Worm (Caenorhabditis elegans) whole organism, L1 larva: ENCODE results near the gene rab-39.

Source experiments
- C34B4.2 ChIP-seq: sonication (generic microtip); optimal IDR thresholded peaks from 2 replicates; lab custom pipeline; 2017; ENCODE audit warnings: mild to moderate bottlenecking, missing genetic modification characterization, missing compliant biosample characterization
- Y116A8C.19 ChIP-seq: sonication (generic microtip); optimal IDR thresholded peaks from 2 replicates; lab custom pipeline; 2016; ENCODE audit warnings: missing compliant biosample characterization, missing genetic modification characterization, borderline replicate concordance
- aha-1 ChIP-seq: fragments of 150-350 bp; optimal IDR thresholded peaks from 2 replicates; lab custom pipeline; 2014; ENCODE audit warnings: missing biosample characterization, missing genetic modification characterization
- blmp-1 ChIP-seq: fragments of 150-350 bp; optimal IDR thresholded peaks from 2 replicates; lab custom pipeline; 2014; ENCODE audit warnings: missing biosample characterization, missing genetic modification characterization
- ceh-8 ChIP-seq: fragments of 200-800 bp; sonication (Bioruptor generic); optimal IDR thresholded peaks from 2 replicates; lab custom pipeline; 2018; ENCODE audit warnings: mild to moderate bottlenecking, missing genetic modification characterization, moderate library complexity, missing compliant biosample characterization
- ceh-88 ChIP-seq: fragments of 200-800 bp; sonication (Bioruptor generic); IDR thresholded peaks from 2 replicates; pipeline ENCODE4 v1.3.6; 2022; ENCODE audit warnings: missing genetic modification characterization, missing compliant biosample characterization
- ceh-90 ChIP-seq: sonication (generic microtip); optimal IDR thresholded peaks from 2 replicates; lab custom pipeline; 2016; ENCODE audit warnings: missing genetic modification characterization, missing compliant biosample characterization
- dpl-1 ChIP-seq, 3 experiments: fragments of 150-350 bp in 2 of 3; sonication (generic microtip) in 1 of 3; optimal IDR thresholded peaks; 2 replicates each; lab custom pipeline; 2014 to 2017; ENCODE audit warnings: missing biosample characterization in 3 of 3, missing genetic modification characterization in 3 of 3, missing genetic modification reagents in 3 of 3
- efl-1 ChIP-seq, 4 experiments: fragments of 150-350 bp; optimal IDR thresholded peaks in 3 of 4; peaks in 1 of 4; 1 replicate in 1 of 4; 2 replicates in 3 of 4; lab custom pipeline; 2014; ENCODE audit warnings: missing biosample characterization in 2 of 4, missing genetic modification characterization in 2 of 4, missing genetic modification reagents in 2 of 4
- fkh-4 ChIP-seq: sonication (generic microtip); optimal IDR thresholded peaks from 2 replicates; lab custom pipeline; 2016; ENCODE audit warnings: missing compliant biosample characterization, missing genetic modification characterization, borderline replicate concordance
- hlh-4 ChIP-seq: sonication (generic microtip); optimal IDR thresholded peaks from 2 replicates; lab custom pipeline; 2016; ENCODE audit warnings: mild to moderate bottlenecking, missing genetic modification characterization, missing compliant biosample characterization
- isw-1 ChIP-seq: fragments of 200-800 bp; sonication (Bioruptor generic); IDR thresholded peaks from 2 replicates; pipeline ENCODE4 v1.3.6; 2022; ENCODE audit warnings: missing genetic modification characterization, missing compliant biosample characterization
- jun-1 ChIP-seq: fragments of 150-350 bp; optimal IDR thresholded peaks from 2 replicates; lab custom pipeline; 2014; ENCODE audit warnings: missing biosample characterization, missing genetic modification reagents, missing genetic modification characterization
- lin-13 ChIP-seq: fragments of 150-350 bp; optimal IDR thresholded peaks from 2 replicates; lab custom pipeline; 2014; ENCODE audit warnings: missing biosample characterization, missing genetic modification reagents, missing genetic modification characterization
- lin-14 ChIP-seq: fragments of 200-800 bp; sonication (Bioruptor generic); optimal IDR thresholded peaks from 2 replicates; lab custom pipeline; 2018; ENCODE audit warnings: mild to moderate bottlenecking, missing genetic modification characterization, moderate library complexity, missing compliant biosample characterization
- lin-35 ChIP-seq, 2 experiments: fragments of 150-350 bp; optimal IDR thresholded peaks; 2 replicates each; lab custom pipeline; 2014; ENCODE audit warnings: missing biosample characterization in 2 of 2, missing genetic modification characterization in 2 of 2, missing genetic modification reagents in 2 of 2
- lin-39 ChIP-seq: fragments of 150-350 bp; optimal IDR thresholded peaks from 2 replicates; lab custom pipeline; 2014; ENCODE audit warnings: missing biosample characterization, missing genetic modification reagents, missing genetic modification characterization
- lsy-2 ChIP-seq, 2 experiments: fragments of 150-350 bp; optimal IDR thresholded peaks; 2 replicates each; lab custom pipeline; 2014; ENCODE audit warnings: missing biosample characterization in 2 of 2, missing genetic modification characterization in 2 of 2
- mep-1 ChIP-seq: fragments of 150-350 bp; optimal IDR thresholded peaks from 2 replicates; lab custom pipeline; 2014; ENCODE audit warnings: missing biosample characterization, missing genetic modification characterization
- nhr-20 ChIP-seq: sonication (generic microtip); optimal IDR thresholded peaks from 2 replicates; lab custom pipeline; 2016; ENCODE audit warnings: mild to moderate bottlenecking, missing genetic modification characterization, missing compliant biosample characterization
- nhr-71 ChIP-seq: sonication (generic microtip); optimal IDR thresholded peaks from 2 replicates; lab custom pipeline; 2016; ENCODE audit warnings: mild to moderate bottlenecking, missing genetic modification characterization, moderate library complexity, missing compliant biosample characterization
- nhr-76 ChIP-seq: sonication (generic microtip); optimal IDR thresholded peaks from 2 replicates; lab custom pipeline; 2017; ENCODE audit warnings: missing biosample characterization, missing genetic modification characterization
- nhr-77 ChIP-seq: fragments of 150-350 bp; optimal IDR thresholded peaks from 2 replicates; lab custom pipeline; 2014; ENCODE audit warnings: missing biosample characterization, missing genetic modification characterization
- nhr-85 ChIP-seq: sonication (generic microtip); peaks from one replicate; lab custom pipeline; 2016; ENCODE audit warnings: missing genetic modification characterization, inconsistent platforms, missing compliant biosample characterization
- pax-3 ChIP-seq: fragments of 200-800 bp; sonication (Bioruptor generic); optimal IDR thresholded peaks from 2 replicates; lab custom pipeline; 2018; ENCODE audit warnings: mild to moderate bottlenecking, missing genetic modification characterization, moderate library complexity, missing compliant biosample characterization
- pqm-1 ChIP-seq: sonication (generic microtip); optimal IDR thresholded peaks from 3 replicates; lab custom pipeline; 2017; ENCODE audit warnings: missing biosample characterization, missing genetic modification characterization
- rnt-1 ChIP-seq: sonication (generic microtip); optimal IDR thresholded peaks from 2 replicates; lab custom pipeline; 2016; ENCODE audit warnings: mild to moderate bottlenecking, missing genetic modification characterization, moderate library complexity, missing compliant biosample characterization
- snu-23 ChIP-seq: sonication (generic microtip); optimal IDR thresholded peaks from 2 replicates; lab custom pipeline; 2016; ENCODE audit warnings: missing genetic modification characterization, missing compliant biosample characterization
- swsn-7 ChIP-seq: sonication (generic microtip); optimal IDR thresholded peaks from 2 replicates; lab custom pipeline; 2016; ENCODE audit warnings: missing genetic modification characterization, missing compliant biosample characterization
- zip-4 ChIP-seq: fragments of 200-800 bp; sonication (Bioruptor generic); optimal IDR thresholded peaks from 2 replicates; lab custom pipeline; 2018; ENCODE audit warnings: mild to moderate bottlenecking, missing genetic modification characterization, moderate library complexity, missing compliant biosample characterization

The rab-39 gene

ce11 chrII:9319058-9319915 is 3.4 kb downstream of the rab-39 start, which contains the start of the genes csa-1 and wdfy-2:
TSS of gene csa-1 (minus strand) at chrII:9319726.
TSS of gene wdfy-2 (plus strand) at chrII:9319865.
- no peak for TF ChIP-seq lin-13 (GFP tag; lab: Kevin White, UChicago)
- TF ChIP-seq lin-14 (GFP tag; lab: Kevin White, UChicago) = peak; percentile 5
- peak in 1 of 2 experiments; percentile 67 for TF ChIP-seq efl-1 (optimal IDR thresholded peaks at IDR 0.05; lab: Kevin White, UChicago)
- TF ChIP-seq efl-1 (GFP tag; optimal IDR thresholded peaks at IDR 0.05 in 1 of 2; lab: Kevin White, UChicago) = peak; percentile 72 to 97
- TF ChIP-seq lsy-2 (tag; optimal IDR thresholded peaks at IDR 0.05; lab: Kevin White, UChicago) = peak in 1 of 2 experiments; percentile 7
- no peak for TF ChIP-seq fkh-4 (tag; lab: Kevin White, UChicago)
- TF ChIP-seq lin-35 (GFP tag; optimal IDR thresholded peaks at IDR 0.05; lab: Kevin White, UChicago) = peak; percentile 32 to 79
- TF ChIP-seq mep-1 = peak; percentile 38
- peak; percentile 74 for TF ChIP-seq nhr-85 (tag; lab: Kevin White, UChicago)
- TF ChIP-seq dpl-1 (GFP tag; optimal IDR thresholded peaks at IDR 0.05; lab: Kevin White, UChicago) = peak; percentile 12 to 75 (median 63)
- peak; percentile 15 for TF ChIP-seq rnt-1 (tag; lab: Kevin White, UChicago)
- no peak for TF ChIP-seq ceh-90
- TF ChIP-seq, all 84 proteins: peak for 8

DNA sequence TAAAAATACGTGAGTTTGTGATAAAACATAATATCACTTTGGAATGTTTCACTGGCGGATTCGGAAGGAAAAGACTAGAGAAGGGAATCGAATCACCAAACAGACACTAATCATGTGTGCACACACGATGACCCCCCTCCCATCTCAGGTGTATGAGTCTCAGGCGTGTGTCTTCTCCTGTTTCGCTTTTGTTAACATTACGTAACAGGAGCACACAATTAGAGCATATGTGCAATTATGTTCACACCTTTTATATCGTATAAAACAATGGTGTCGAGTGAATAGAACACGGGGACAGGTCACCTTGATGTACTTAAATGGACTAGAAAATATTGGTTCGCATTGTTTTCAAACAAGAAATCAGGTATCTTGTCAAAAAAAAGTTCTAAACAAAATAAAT is 5.9 kb downstream of the rab-39 start:
- TF ChIP-seq C34B4.2 (tag; lab: Kevin White, UChicago) (no peak), nhr-71 (no peak), nhr-76 (no peak), nhr-77 (tag; lab: Kevin White, UChicago) (no peak), isw-1 (no peak), Y116A8C.19 (tag; lab: Kevin White, UChicago) (no peak), ceh-88 (GFP tag; lab: Robert Waterston, UW) (no peak), pax-3 (tag; lab: Kevin White, UChicago) (no peak), blmp-1 (tag; lab: Kevin White, UChicago) (no peak), lin-13 (GFP tag; lab: Kevin White, UChicago) (no peak), lin-35 (GFP tag; optimal IDR thresholded peaks at IDR 0.05; lab: Kevin White, UChicago) (no peak), fkh-4 (tag; lab: Kevin White, UChicago) (no peak), hlh-4 (tag; lab: Kevin White, UChicago) (no peak), swsn-7 (tag; lab: Kevin White, UChicago) (no peak), ceh-90 (no peak)

DNA sequence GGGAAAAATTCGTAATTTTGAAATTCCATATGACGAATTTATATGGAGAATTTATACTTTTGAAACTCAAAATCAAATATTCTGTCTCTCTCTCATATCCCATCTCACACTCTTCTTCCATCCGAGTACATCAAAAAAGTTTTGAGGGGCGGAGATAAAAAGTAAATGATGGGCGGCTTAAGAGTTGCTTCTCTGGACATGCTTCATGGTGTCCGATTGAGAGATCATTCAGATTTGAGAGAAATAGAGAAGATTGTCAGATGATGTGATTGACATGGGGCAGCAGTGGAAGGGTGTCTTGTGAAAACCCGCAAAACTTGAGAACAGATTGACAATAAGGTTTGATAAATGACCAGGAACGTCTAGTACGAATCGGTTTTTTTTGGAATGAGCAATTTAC is 7.0 kb downstream of the rab-39 start:
- TF ChIP-seq lsy-2 (tag; optimal IDR thresholded peaks at IDR 0.05; lab: Kevin White, UChicago) = peak in 1 of 2 experiments; percentile 26
- peak; percentile 77 for TF ChIP-seq lin-14 (GFP tag; lab: Kevin White, UChicago)
- no peak for TF ChIP-seq nhr-20 (tag; lab: Kevin White, UChicago)
- TF ChIP-seq efl-1 (optimal IDR thresholded peaks at IDR 0.05; lab: Kevin White, UChicago) = no peak
- peak in 1 of 2 experiments; percentile 92 for TF ChIP-seq efl-1 (GFP tag; optimal IDR thresholded peaks at IDR 0.05 in 1 of 2; lab: Kevin White, UChicago)
- peak; percentile 28 for TF ChIP-seq nhr-71
- TF ChIP-seq ceh-88 (GFP tag; lab: Robert Waterston, UW) = no peak
- TF ChIP-seq rnt-1 (tag; lab: Kevin White, UChicago) = peak; percentile 49

DNA sequence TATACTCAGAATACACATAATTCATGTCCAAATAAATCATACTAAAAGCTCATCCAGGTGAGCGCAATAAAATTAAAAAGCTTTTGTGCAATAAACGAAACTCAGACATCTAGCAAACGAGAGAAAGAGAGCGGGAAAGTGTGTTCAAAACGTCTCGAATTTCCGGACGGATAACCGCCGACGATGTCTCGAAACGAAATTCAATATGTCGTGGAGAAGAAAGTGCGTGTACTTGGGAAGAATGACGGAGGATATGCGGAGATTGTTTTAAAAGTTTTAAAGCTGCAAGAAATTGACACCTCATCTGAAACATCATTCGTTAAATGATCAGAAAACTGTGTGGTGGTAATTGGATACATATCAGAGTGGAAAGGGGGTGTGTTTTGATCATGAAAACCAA is 8.0 kb downstream of the rab-39 start:
- TF ChIP-seq nhr-71 = peak; percentile 30
- TF ChIP-seq efl-1 (optimal IDR thresholded peaks at IDR 0.05; lab: Kevin White, UChicago) = no peak
- peak in 1 of 2 experiments; percentile 84 for TF ChIP-seq efl-1 (GFP tag; optimal IDR thresholded peaks at IDR 0.05 in 1 of 2; lab: Kevin White, UChicago)
- no peak for TF ChIP-seq pqm-1
- no peak for TF ChIP-seq jun-1 (tag; lab: Kevin White, UChicago)
- TF ChIP-seq lin-14 (GFP tag; lab: Kevin White, UChicago) = peak; percentile 5
- no peak for TF ChIP-seq lin-13 (GFP tag; lab: Kevin White, UChicago)
- TF ChIP-seq aha-1 (tag; lab: Kevin White, UChicago) = no peak

- TF ChIP-seq lin-39 (tag; lab: Kevin White, UChicago) = no peak
- TF ChIP-seq snu-23 (GFP tag; lab: Kevin White, UChicago) = no peak
- TF ChIP-seq lin-14 (GFP tag; lab: Kevin White, UChicago) = peak; percentile 21
- TF ChIP-seq ceh-8 = no peak
- TF ChIP-seq zip-4 (GFP tag; lab: Kevin White, UChicago) = no peak
These were observed 9.4 kb downstream of the rab-39 start for ce11 chrII:9313335-9313734.
